Worm (Caenorhabditis elegans): Measurements from ENCODE around the gene inx-10.
A peak's percentile ranks its signal among the peaks of the same experiment; 100 is the strongest.

DNA sequence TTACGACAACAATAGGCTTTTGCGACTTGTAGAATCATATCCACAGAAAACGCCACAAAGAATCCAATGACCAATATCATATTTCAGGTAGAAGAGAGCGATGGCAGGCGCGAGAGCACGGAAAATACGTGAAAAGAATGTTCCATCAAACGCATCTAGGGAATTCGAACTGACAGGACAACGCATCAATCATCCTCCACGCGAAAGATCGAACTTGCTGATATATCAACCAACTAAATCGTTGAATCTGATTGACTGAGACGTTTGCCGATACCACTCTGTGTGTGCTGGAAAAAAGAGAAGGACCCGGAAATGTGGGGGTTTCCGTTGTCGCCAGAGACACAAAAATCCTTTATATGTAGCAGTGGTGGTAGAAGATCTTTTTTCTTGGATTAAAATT lies 10.9 kb upstream of the inx-10 start:
- TF ChIP-seq ceh-82 (tag; optimal IDR thresholded peaks at IDR 0.05) (peak in 1 of 3 experiments; percentile 1), nhr-237 (tag; optimal IDR thresholded peaks at IDR 0.05) (no peak), snpc-4 (tag; optimal IDR thresholded peaks at IDR 0.05) (no peak), aha-1 (tag; optimal IDR thresholded peaks at IDR 0.05) (no peak)
